Fruit fly (Drosophila melanogaster): Measurements from ENCODE around the gene CG3815.

dm6 chrX:6267745-6268582 lies 27.2 kb upstream of the CG3815 start, which contains the start of gene Spt6:
- no peak for TF ChIP-seq psq (optimal IDR thresholded peaks at IDR 0.05)
- TF ChIP-seq insv (optimal IDR thresholded peaks at IDR 0.05), result no peak
- no peak for TF ChIP-seq h (optimal IDR thresholded peaks at IDR 0.05)
- no peak for TF ChIP-seq Sin3A (optimal IDR thresholded peaks at IDR 0.05)
- TF ChIP-seq ttk (optimal IDR thresholded peaks at IDR 0.05), result no peak
- no peak for TF ChIP-seq Myc (optimal IDR thresholded peaks at IDR 0.05)
